Worm (Caenorhabditis elegans) whole organism, young adult: ENCODE data around the gene Y45F10C.6.

Source experiments
- C06A6.2 ChIP-seq: fragments of 200-800 bp; sonication (Bioruptor generic); conservative IDR thresholded peaks from 2 replicates; pipeline ENCODE4 v1.3.6; 2022; ENCODE audit warnings: missing genetic modification characterization, missing compliant biosample characterization
- K11D2.4 ChIP-seq: fragments of 200-800 bp; sonication (Bioruptor generic); IDR thresholded peaks from 2 replicates; pipeline ENCODE4 v1.3.6; 2022; ENCODE audit warnings: missing genetic modification reagents, missing genetic modification characterization, missing compliant biosample characterization
- K12H6.12 ChIP-seq: fragments of 200-800 bp; sonication (Bioruptor generic); optimal IDR thresholded peaks from 2 replicates; lab custom pipeline; 2018; ENCODE audit warnings: mild to moderate bottlenecking, missing genetic modification characterization, missing compliant biosample characterization
- attf-6 ChIP-seq: fragments of 200-800 bp; sonication (Bioruptor generic); IDR thresholded peaks from 2 replicates; pipeline ENCODE4 v1.3.6; 2022; ENCODE audit warnings: missing genetic modification reagents, missing genetic modification characterization, missing compliant biosample characterization
- cebp-2 ChIP-seq: fragments of 200-800 bp; sonication (Bioruptor generic); IDR thresholded peaks from 2 replicates; pipeline ENCODE4 v1.3.6; 2022; ENCODE audit warnings: missing genetic modification characterization, missing compliant biosample characterization
- ceh-100 ChIP-seq: fragments of 200-800 bp; sonication (Bioruptor generic); IDR thresholded peaks from 2 replicates; pipeline ENCODE4 v1.3.6; 2022; ENCODE audit warnings: missing genetic modification reagents, missing genetic modification characterization, missing compliant biosample characterization
- ceh-79 ChIP-seq: sonication (generic microtip); optimal IDR thresholded peaks from 2 replicates; lab custom pipeline; 2017; ENCODE audit warnings: mild to moderate bottlenecking, missing genetic modification characterization, missing compliant biosample characterization
- chd-7 ChIP-seq: sonication (generic microtip); optimal IDR thresholded peaks from 2 replicates; lab custom pipeline; 2016; ENCODE audit warnings: mild to moderate bottlenecking, missing genetic modification characterization, moderate library complexity, missing compliant biosample characterization
- dpl-1 ChIP-seq: fragments of 150-350 bp; optimal IDR thresholded peaks from 2 replicates; lab custom pipeline; 2014; ENCODE audit warnings: missing biosample characterization, missing genetic modification reagents, missing genetic modification characterization
- egl-44 ChIP-seq: fragments of 200-800 bp; sonication (Bioruptor generic); IDR thresholded peaks from 2 replicates; pipeline ENCODE4 v1.3.6; 2022; ENCODE audit warnings: missing genetic modification reagents, missing genetic modification characterization, missing compliant biosample characterization
- ekl-4 ChIP-seq: fragments of 200-800 bp; sonication (Bioruptor generic); IDR thresholded peaks from 2 replicates; pipeline ENCODE4 v1.3.6; 2022; ENCODE audit warnings: missing genetic modification reagents, missing genetic modification characterization, missing compliant biosample characterization
- lin-35 ChIP-seq, 3 experiments: fragments of 150-350 bp in 2 of 3; sonication (generic microtip) in 1 of 3; optimal IDR thresholded peaks; 2 replicates each; lab custom pipeline; 2014 to 2018; ENCODE audit warnings: missing biosample characterization in 3 of 3, missing genetic modification characterization in 3 of 3, missing genetic modification reagents in 3 of 3
- madf-8 ChIP-seq: fragments of 200-800 bp; sonication (Bioruptor generic); conservative IDR thresholded peaks from 2 replicates; pipeline ENCODE4 v1.3.6; 2022; ENCODE audit warnings: missing genetic modification reagents, missing genetic modification characterization, missing compliant biosample characterization
- mxl-1 ChIP-seq: sonication (generic microtip); optimal IDR thresholded peaks from 2 replicates; lab custom pipeline; 2016; ENCODE audit warnings: missing genetic modification characterization, missing compliant biosample characterization
- nhr-27 ChIP-seq: fragments of 200-800 bp; sonication (Bioruptor generic); optimal IDR thresholded peaks from 2 replicates; lab custom pipeline; 2018; ENCODE audit warnings: mild to moderate bottlenecking, missing genetic modification characterization, moderate library complexity, missing compliant biosample characterization
- pha-4 ChIP-seq: fragments of 150-350 bp; sonication (generic microtip); optimal IDR thresholded peaks from 2 replicates; lab custom pipeline; 2014; ENCODE audit warnings: missing biosample characterization, missing genetic modification reagents, missing genetic modification characterization
- repo-1 ChIP-seq: sonication (generic microtip); optimal IDR thresholded peaks from 2 replicates; lab custom pipeline; 2017; ENCODE audit warnings: mild to moderate bottlenecking, missing genetic modification characterization, missing compliant biosample characterization
- sea-2 ChIP-seq: fragments of 200-800 bp; sonication (Bioruptor generic); IDR thresholded peaks from 2 replicates; pipeline ENCODE4 v1.3.6; 2022; ENCODE audit warnings: missing genetic modification characterization, missing compliant biosample characterization
- snpc-4 ChIP-seq, 5 experiments: fragments of 150-350 bp in 1 of 5; sonication (generic microtip) in 4 of 5; optimal IDR thresholded peaks; 2 replicates each; lab custom pipeline; 2014 to 2018; ENCODE audit warnings: missing genetic modification characterization in 5 of 5, missing biosample characterization in 3 of 5, antibody characterized with exemption in 2 of 5, mild to moderate bottlenecking in 2 of 5, missing compliant biosample characterization in 2 of 5, missing genotype in 2 of 5, moderate library complexity in 2 of 5, missing genetic modification reagents in 1 of 5
- somi-1 ChIP-seq: fragments of 200-800 bp; sonication (Bioruptor generic); optimal IDR thresholded peaks from 2 replicates; lab custom pipeline; 2018; ENCODE audit warnings: mild to moderate bottlenecking, missing genetic modification characterization, missing compliant biosample characterization
- sptf-2 ChIP-seq: fragments of 200-800 bp; sonication (Bioruptor generic); optimal IDR thresholded peaks from 2 replicates; lab custom pipeline; 2018; ENCODE audit warnings: mild to moderate bottlenecking, missing genetic modification characterization, missing compliant biosample characterization
- unc-62 ChIP-seq: fragments of 150-350 bp; optimal IDR thresholded peaks from 2 replicates; lab custom pipeline; 2014; ENCODE audit warnings: missing biosample characterization, missing genetic modification reagents, missing genetic modification characterization
- ztf-25 ChIP-seq: fragments of 200-800 bp; sonication (Bioruptor generic); IDR thresholded peaks from 2 replicates; pipeline ENCODE4 v1.3.6; 2022; ENCODE audit warnings: missing genetic modification reagents, missing genetic modification characterization, missing compliant biosample characterization
- ztf-28 ChIP-seq: fragments of 200-800 bp; sonication (Bioruptor generic); IDR thresholded peaks from 2 replicates; pipeline ENCODE4 v1.3.6; 2022; ENCODE audit warnings: missing genetic modification reagents, missing genetic modification characterization, missing compliant biosample characterization

The Y45F10C.6 gene

DNA sequence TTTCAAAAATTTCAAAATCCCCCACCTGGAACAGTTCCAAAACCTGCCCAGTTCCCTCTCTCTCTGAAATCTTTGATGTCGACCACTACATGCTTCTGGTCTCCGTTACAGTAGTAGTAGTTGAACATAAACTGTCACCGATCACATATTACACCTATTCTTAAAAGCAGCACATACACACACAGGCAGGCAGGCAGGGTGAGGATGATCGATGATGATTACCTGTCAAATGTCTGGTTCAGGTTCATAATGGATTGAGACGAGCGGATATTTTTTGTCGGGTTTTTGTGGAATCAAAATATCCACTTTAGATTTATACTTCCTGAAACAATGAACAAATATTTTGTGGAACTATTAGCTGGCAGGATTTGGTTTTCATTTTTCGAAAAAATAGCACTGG, 41.9 kb downstream of the Y45F10C.6 start:
- no peak for TF ChIP-seq ztf-25 (GFP tag; lab: Robert Waterston, UW)
- no peak for TF ChIP-seq attf-6
- TF ChIP-seq ceh-100, result no peak
- no peak for TF ChIP-seq ztf-28
- TF ChIP-seq K11D2.4 (GFP tag; lab: Robert Waterston, UW), result no peak
- no peak for TF ChIP-seq pha-4
- no peak for TF ChIP-seq ceh-79
- no peak for TF ChIP-seq mxl-1 (tag; lab: Kevin White, UChicago)
- TF ChIP-seq sea-2, result no peak

DNA sequence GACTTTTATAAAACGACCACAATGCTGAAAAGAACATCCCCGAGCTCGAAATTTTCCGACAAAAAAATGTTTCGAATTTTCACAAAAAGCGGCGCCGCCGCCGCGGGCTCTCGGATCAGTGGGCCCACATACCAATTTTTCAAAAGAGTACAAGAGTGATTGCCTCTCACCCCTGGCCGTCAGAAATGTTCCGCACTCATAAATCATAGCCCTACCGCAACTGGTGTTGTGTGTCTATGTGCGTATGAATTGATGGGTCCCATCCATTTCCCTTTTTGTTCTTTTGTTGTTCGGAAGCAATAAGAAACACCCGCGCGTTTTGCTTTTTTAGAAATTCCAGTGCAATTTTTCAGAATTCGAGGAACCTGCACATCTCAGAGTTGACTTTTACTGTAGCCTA, 42.5 kb downstream of the Y45F10C.6 start:
- TF ChIP-seq cebp-2 (GFP tag; lab: Robert Waterston, UW) (0 out of 2 replicates have a peak, but pooled peaks have one; percentile 12), C06A6.2 (GFP tag; lab: Robert Waterston, UW) (no peak), nhr-27 (no peak), repo-1 (tag; lab: Kevin White, UChicago) (no peak), K12H6.12 (no peak), ceh-79 (no peak), sptf-2 (GFP tag; lab: Kevin White, UChicago) (no peak)

DNA sequence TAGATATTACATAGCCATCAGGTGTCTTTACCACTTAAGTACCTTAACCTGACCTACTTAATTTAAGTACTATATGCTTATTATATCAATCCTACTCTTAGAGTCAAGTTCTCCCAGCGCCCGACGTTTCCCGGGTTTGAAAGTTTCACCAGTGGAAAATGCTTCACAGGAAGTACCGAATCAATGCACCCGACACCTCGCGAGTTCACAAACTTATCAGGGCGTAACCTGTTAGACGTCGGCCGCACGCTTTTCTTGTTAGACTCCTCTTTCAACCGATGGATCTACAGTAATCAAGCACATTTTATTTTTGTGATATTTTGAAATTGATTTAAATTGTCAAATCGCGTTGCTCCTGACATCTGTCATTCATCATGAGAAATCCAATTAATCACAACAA, 43.2 kb downstream of the Y45F10C.6 start:
- TF ChIP-seq nhr-27 (no peak), snpc-4 (GFP tag; optimal IDR thresholded peaks at IDR 0.05; lab: Kevin White, UChicago) (no peak), snpc-4 (tag; optimal IDR thresholded peaks at IDR 0.05; lab: Kevin White, UChicago) (peak in 2 of 4 experiments; percentile 54 to 67)

DNA sequence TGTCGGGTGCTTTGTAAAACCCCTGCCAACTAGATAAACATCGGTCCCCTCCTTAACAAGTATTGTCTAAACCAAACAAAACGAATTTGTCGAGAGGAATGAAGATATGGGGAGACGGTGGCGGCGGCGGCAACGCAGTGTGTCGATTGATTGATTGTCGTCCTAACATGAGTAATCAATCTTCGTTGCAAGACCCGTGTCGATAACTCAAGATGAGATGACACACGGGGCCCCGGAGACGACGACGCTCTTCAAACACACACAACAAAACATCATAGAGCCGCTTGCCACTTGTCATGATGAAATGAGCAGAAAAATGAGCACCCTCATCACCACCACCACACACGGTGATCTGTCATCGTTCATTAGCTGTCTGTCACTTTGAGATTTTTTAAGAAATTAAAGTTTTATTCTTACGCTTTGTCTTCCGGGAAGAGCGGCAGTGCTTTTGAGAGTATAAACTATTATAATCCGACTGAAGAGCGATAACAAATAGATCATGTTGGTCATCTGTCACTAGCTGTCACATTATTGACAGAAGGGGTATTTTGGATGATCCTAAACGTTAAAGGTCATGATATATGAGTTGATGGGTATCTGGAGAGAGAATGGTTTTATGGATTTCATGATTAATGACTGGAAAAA, 43.7 kb downstream of the Y45F10C.6 start:
- no peak for TF ChIP-seq ekl-4 (GFP tag; lab: Robert Waterston, UW)
- TF ChIP-seq snpc-4 (GFP tag; optimal IDR thresholded peaks at IDR 0.05; lab: Kevin White, UChicago), result no peak
- peak in 1 of 4 experiments; percentile 8 for TF ChIP-seq snpc-4 (tag; optimal IDR thresholded peaks at IDR 0.05; lab: Kevin White, UChicago)

DNA sequence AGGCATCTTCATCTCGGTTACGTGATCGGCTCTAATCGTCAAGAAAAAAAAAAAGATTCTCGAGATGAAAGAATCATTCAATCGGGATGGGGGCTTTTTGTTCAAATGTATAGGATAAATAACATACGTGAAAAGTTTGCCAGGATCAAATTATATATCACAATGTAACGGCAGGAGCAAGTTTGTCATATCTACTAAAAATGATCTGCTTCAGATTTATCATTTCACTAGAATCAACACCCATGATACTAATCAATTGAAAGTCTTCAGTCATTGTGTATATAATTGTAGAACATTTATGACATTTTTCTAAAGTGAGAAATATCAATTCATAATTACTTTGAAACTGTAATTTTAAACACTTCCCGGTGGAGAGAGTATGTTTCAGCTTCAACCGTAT, 44.8 kb downstream of the Y45F10C.6 start:
- TF ChIP-seq egl-44, result no peak
- TF ChIP-seq, all 124 proteins: peak for 0

DNA sequence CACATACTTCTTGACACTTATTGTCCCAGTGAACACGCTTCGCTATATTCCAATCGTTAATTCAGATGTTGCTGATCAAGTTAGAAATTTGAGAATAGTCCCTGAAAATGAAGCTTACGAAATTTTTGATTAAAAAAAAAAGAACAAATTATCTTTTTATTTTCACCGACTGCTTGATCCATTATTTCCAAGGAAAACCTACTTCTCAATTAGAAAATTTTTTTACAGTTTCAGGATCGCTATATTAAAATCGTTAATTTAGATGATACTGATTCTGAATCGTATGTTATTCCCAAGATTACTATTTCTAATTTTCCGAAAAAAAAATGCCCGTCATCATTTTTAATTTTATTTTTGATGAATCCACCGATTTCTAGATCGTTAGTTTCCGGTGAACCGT, 46.5 kb downstream of the Y45F10C.6 start, which contains the start of gene T23G4.127:
Gene T23G4.127, minus strand, starts transcription at position 101 of the 400 bp plus-strand sequence.
- no peak for TF ChIP-seq madf-8 (GFP tag; lab: Robert Waterston, UW)
- TF ChIP-seq somi-1 (GFP tag; lab: Kevin White, UChicago), result no peak
- no peak for TF ChIP-seq dpl-1 (GFP tag; lab: Kevin White, UChicago)

DNA sequence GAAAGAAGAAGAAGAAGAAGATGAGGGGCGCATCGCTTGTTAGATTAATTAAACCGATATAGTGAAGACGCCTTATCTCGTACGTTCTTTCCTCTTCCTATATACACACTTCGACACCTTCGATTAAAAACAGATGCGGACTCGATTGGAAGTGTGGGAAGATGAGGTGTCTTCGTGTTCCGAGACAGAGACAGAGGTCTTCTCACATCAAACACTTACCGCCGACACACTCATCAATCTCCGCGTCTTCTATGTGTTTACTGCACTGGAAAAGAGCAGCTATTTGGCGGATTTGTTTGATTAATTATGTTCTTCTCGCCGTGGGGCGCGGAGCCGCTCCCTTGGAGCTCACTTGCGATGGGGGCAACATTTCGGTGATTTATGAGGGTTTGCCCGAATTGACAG, 47.3 kb downstream of the Y45F10C.6 start:
- TF ChIP-seq K12H6.12 (peak; percentile 15), unc-62 (peak; percentile 28), chd-7 (no peak), lin-35 (GFP tag; optimal IDR thresholded peaks at IDR 0.05; lab: Kevin White, UChicago) (no peak)
- TF ChIP-seq, all 124 proteins: peak for 2

DNA sequence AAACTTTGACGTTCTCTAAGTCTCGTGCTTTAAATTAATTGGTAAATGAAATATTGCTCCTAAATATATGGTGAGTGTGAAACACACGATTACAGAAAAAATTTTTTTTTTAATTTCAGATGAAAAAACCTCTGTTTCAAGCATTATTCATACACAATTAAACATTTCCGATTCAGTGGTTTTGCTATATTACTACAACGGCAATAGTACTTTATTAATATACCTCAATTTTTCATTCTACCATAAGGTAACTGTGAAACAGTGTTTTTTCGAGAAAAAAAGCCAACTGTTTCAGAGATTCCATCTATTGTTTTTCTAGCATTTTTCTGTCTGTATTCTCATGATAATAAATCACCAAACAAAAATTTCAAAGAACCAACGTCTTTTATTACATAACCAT, 48.7 kb downstream of the Y45F10C.6 start:
- TF ChIP-seq snpc-4 (GFP tag; optimal IDR thresholded peaks at IDR 0.05; lab: Kevin White, UChicago), result no peak
- peak in 1 of 4 experiments; percentile 56 for TF ChIP-seq snpc-4 (tag; optimal IDR thresholded peaks at IDR 0.05; lab: Kevin White, UChicago)
- TF ChIP-seq cebp-2 (GFP tag; lab: Robert Waterston, UW), result no peak
